Worm (Caenorhabditis elegans): ENCODE results near the gene F54D5.7.
"Not testable (repeated sequence)": the region's sequence is repeated elsewhere in the genome, so short reads cannot be mapped to it uniquely, and the experiment has no call there.

The F54D5.7 gene

DNA sequence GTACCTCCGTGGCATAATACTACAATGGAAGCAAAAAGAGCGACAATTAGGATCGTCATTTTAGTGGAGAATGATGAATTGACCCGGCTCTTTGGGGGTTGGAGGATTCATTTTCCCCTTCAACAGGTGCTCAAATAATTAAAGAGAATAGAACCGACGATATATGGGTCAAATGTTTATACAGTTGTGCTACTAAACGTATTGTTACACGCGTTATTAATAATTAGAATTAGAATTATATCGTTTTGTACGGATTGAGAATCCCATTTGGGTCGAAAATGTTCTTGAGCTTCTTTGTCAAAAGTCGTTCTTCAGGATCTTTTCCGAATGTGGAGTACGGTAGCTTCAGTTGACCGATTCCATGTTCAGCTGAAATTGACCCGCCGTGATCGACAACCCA, 8.6 kb upstream of the F54D5.7 start, which contains the start of gene Y62F5A.9:
Y62F5A.9 (minus strand) TSS at position 101 of the 400 bp plus-strand sequence.
- no peak for TF ChIP-seq unc-62 (GFP tag; optimal IDR thresholded peaks at IDR 0.05)

DNA sequence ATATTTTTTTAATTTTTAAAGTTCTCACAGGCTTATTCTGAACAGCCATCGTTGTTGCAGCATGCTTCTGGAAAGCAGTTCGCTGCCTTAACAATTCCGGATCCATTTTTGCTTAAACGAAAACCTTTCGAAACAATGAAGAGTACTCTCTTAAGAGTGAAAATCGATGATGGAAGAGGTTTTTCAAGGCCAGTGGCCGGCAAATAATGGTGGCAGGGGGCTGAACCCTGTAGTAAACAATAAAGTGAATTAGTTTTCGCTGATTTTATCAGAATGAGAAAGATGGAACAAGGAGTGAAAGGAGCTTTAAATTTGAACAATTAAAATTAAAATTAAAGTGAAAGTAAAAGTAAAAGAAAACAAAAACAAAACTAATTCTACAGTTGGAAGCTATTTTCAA, 4.9 kb upstream of the F54D5.7 start, which contains the start of gene gtf-2E2:
gtf-2E2 (minus strand) TSS at position 111 of the 400 bp plus-strand sequence.
- TF ChIP-seq unc-62 (GFP tag; optimal IDR thresholded peaks at IDR 0.05) = no peak

DNA sequence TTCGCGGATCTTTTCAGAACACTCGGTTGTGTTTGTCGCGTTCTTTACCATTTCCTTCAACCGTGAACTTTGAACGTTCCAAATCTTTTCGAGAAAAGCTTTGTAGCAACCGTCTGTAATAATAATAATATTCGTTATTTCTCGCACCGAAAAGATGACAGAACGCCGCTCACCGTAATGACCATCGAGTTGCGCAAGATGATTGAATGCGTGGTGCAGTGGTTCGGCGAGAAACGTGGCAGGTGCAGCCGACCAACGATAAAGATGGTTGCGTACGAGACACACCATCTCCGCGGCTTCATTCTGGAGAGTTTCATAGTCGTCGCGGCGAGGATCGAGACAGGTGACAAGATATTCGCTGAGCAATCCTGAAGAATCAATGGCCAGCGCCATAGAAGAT, 4.4 kb upstream of the F54D5.7 start:
- TF ChIP-seq unc-62 (GFP tag; optimal IDR thresholded peaks at IDR 0.05) = no peak

DNA sequence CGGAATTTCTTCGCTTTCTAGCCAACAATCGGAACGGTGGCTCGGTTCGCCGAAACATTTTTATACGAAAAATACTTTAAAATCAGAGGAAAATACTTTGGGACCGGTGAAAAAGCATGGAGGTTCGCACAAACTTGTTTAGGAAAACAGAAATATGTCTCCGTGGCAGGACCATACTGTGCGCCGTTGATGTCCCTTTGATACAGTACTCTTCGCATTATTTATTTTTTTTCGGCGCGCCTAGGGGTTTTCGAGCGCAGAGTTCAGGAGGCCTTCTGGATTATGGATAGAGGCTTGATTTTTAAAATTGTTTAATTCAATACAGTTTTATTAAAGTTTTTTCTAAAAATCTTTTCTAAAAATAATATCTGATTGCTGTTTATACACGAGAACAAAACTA, 2.6 kb upstream of the F54D5.7 start, which contains the start of gene F54D5.9:
F54D5.9 (minus strand) TSS at position 115 of the 400 bp plus-strand sequence.
- TF ChIP-seq unc-62 (GFP tag; optimal IDR thresholded peaks at IDR 0.05) = no peak

DNA sequence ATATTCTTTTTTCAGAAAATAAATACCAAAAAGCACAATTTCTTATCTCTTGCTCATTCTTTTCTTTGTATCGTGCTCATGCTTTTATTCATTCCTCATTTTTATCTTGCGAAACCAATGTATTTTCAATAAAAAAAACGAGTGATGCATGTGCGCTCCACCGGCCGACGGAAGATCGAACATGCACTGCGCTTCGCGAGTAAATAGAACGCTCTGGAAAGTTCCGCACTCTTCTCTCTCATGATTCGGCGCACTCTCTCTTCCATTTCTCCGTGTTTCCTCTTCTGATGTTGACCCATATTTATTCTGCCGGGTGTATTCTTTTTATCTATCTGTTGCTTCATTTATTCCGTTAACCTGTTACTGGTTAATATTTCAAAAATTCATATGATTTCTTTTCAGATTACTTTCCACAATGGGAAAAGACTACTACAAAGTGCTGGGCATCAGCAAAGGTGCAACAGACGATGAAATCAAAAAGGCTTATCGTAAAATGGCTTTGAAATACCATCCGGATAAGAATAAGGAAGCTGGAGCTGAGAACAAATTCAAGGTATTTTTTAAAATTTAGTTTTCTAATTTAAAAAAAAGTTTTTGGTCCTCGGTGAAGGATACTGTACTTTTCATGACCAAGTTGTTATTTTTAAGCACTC, 1.9 kb upstream of the F54D5.7 start, which contains the start of gene dnj-13:
dnj-13 (plus strand) TSS at position 403 of the 653 bp plus-strand sequence.
- no peak for TF ChIP-seq unc-62 (GFP tag; optimal IDR thresholded peaks at IDR 0.05)

DNA sequence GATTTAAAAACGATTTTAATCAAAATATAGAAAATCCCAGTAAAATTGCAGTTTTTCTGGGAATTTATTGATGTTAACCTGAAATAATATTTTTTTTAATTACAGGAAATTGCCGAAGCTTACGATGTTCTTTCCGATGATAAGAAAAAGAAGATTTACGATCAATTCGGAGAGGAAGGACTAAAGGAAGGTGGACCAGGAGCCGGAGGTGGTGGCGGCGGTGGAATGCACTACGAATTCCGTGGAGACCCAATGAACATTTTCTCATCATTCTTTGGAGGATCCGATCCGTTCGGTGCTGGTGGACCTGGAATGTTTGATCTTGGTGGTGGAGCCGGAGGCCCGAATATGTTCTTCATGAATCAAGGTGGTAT, 1.4 kb upstream of the F54D5.7 start:
- TF ChIP-seq unc-62 (GFP tag; optimal IDR thresholded peaks at IDR 0.05) = no peak

DNA sequence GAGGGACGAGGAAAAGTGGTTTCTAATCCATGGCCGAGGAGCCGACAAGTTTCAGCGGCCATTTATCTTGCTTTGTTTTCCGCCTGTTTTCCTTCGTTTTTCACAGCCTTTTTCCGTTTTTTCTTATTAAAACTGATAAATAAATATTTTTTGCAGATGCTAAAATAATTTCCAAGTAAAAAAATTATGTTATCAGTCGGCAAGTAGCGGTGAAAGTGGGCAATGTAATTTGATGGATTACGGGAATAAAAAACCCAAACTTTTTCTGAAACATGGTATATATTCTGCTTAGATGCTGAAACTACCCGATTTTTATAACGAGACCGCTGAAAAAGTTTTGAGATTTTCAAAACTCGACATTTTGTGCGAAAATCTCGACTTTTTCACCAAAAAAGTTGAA, 4.7 kb downstream of the F54D5.7 start, which contains the start of gene dhgd-1:
dhgd-1 (minus strand) TSS at position 101 of the 400 bp plus-strand sequence.
- TF ChIP-seq unc-62 (GFP tag; optimal IDR thresholded peaks at IDR 0.05) = not testable (repeated sequence)

DNA sequence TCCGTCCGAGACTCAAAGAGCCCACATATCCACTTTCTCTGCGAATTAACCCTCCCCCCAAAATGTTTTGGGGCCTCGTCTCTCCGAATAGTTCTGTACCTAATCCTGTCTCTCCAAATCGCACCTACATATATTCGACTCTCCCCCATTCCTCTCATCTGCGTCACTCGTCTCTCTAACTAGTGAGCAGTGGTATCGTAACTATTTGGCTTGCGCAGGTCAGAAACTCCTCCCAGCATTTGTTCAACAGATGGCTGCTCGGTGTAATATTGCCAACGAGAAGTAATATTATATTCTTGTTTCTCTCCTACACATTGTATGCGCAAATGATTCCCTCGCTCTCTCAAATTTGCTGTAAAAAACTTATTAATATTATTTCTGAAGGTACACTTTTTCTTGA, 8.3 kb downstream of the F54D5.7 start, which contains the start of gene F54D5.24:
F54D5.24 (plus strand) TSS at position 316 of the 400 bp plus-strand sequence.
- no peak for TF ChIP-seq unc-62 (GFP tag; optimal IDR thresholded peaks at IDR 0.05)

DNA sequence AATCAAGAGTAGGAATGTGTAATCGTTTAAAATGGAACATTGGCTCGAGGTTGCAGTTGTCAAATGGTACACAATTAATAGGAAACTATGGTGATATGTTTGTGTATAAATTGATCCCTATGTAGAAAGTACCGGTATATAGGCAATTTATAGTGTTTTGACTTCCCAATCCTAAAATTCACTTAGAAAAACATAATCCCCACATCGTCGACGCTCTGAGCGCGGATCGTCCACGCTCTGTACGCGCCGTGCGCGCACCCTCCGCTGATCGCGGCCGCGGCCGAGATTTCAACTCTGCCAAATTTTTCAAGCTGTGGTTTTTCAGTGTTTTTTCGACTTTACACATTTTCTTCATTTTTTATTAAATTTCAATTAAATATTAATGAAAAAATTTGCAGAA, 9.0 kb downstream of the F54D5.7 start, which contains the start of gene F54D5.17:
F54D5.17 (plus strand) TSS at position 301 of the 400 bp plus-strand sequence.
- TF ChIP-seq unc-62 (GFP tag; optimal IDR thresholded peaks at IDR 0.05) = no peak

DNA sequence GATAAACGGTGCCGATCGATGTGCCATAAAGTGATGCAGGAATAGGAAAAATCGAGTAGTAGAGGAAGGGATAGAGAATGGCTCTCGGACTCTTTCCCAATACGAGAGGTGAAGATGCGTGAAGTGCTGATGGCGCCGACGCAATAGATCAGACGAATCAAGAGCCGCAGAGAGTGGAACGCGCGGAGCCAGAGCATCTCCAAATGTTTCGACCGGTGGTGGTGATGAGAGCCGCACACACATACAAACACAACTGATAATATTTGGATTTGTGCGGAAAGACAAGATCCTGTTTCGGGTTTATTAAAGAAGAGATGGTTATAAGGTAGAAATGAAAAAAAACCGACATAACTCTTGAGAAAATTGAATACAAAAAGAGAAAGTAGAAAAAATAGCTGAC, 16.8 kb downstream of the F54D5.7 start, which contains the start of gene F54D5.15:
F54D5.15 (minus strand) TSS at position 101 of the 400 bp plus-strand sequence.
- TF ChIP-seq unc-62 (GFP tag; optimal IDR thresholded peaks at IDR 0.05) = no peak

DNA sequence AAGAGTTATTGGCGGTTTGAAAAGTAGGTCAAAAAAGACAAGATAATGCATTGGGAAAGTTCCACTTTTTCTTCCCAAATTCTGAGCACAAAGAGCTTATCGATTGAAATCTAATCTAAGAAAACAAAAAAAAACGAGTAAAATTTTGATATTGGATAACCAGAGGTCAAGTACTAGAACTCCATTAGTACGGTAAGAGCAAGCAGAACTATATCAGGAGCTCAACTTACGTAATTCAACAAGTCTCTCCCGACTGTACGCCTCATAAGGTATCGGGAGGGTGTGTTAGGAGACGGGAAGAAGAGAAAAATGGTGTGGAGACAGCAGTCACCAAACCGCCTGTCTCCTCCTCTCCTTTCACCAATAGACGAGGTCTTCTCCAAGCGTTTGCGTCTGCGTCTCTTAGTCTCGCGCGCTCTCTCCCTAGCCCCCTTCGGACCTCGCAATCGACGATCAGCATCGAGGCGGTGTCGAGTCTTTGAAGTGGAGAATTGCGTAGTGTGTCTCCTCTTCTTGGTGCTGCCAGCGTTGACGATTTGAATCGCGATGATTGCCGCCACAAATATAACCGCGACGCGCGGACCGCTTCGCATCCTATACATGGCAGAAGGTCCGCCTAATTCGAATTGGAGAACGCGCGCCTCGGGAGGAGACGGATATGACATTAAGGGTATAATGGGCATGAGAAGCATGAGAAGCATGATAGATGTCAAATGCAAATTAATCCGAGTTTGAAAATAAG, 19.8 kb downstream of the F54D5.7 start, which contains the start of gene F54D5.5:
F54D5.5 (minus strand) TSS at position 51 of the 742 bp plus-strand sequence.
- no peak for TF ChIP-seq unc-62 (GFP tag; optimal IDR thresholded peaks at IDR 0.05)

DNA sequence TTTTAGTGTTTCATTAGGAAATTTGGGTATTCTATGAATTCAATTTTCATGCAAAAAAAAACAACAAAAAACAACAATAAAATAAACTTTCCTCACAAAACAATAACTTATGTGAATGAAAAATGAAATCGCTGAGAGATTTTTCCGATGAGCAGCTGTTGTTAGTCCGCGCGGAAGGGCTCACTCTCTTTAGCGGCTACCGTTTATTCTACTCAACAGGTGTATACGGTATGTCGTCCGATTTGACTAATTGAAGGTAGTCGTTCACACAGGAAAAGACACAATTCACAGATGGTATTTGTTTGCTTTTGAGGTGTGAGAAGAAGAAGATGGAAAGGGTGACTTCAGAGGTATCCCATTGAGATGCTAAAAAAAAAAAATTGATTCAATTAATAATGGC, 21.4 kb downstream of the F54D5.7 start:
- TF ChIP-seq unc-62 (GFP tag; optimal IDR thresholded peaks at IDR 0.05) = no peak

DNA sequence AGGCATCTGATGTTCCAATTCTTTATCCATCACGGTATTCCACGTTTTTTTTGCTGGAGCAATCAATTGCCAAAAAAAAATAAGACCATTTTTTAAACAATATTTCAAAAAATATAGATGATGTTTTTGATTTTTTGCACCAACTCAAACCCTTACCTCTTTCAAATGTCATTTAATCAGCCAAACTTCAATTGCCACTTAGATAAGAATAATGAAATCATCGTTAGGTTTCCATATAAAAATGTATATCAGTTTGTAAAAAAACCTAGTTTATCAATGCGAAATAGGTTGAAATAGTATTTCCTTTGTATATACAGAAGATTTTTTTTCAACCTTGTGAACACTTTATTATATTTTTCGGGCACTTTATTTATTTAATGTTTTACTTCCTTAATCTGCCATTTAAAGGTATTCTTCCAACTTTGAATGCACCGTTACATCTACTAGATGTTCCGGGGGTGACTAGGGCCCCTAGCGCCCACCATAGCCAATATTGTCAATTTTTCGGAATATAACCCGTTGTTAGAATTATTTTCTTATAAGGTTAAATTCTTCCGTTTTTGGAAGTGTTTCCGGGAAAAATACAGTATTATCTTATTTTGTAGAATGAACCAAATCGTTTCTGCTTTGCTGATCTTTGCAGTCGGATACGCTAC, 22.0 kb downstream of the F54D5.7 start, which contains the start of the genes F54D5.23 and F54D5.4:
F54D5.23 (minus strand) TSS at position 75 of the 656 bp plus-strand sequence.
F54D5.4 (plus strand) TSS at position 606 of the 656 bp plus-strand sequence.
- TF ChIP-seq unc-62 (GFP tag; optimal IDR thresholded peaks at IDR 0.05) = no peak

DNA sequence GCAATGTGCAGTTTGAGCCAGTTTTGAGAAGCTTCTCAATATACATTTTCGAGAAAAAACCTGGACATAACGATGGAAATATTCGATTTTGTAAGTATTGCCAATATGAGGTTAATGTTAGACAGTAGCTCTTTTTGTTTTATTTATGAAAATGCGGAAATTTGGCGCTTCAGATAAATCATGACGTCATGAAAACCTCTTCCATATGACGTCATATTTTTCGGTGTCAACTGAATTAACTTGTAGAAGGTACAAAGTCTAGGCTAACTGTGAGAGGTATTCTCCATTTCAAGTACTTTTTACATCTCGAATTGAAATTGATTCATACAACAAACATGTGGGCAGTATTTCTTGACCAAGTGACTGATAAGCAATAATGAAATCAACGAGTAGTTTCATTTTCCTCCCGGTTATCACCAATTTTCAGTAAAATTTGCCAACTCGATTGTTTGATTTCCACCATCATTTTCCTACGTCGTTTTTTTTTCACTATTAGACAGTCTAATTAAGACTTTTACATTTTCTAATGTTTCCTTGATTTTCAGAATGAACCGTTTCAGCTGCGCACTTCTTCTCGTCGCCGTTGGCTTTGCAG, 24.0 kb downstream of the F54D5.7 start, which contains the start of gene F54D5.3:
F54D5.3 (plus strand) TSS at position 546 of the 595 bp plus-strand sequence.
- TF ChIP-seq unc-62 (GFP tag; optimal IDR thresholded peaks at IDR 0.05) = no peak

DNA sequence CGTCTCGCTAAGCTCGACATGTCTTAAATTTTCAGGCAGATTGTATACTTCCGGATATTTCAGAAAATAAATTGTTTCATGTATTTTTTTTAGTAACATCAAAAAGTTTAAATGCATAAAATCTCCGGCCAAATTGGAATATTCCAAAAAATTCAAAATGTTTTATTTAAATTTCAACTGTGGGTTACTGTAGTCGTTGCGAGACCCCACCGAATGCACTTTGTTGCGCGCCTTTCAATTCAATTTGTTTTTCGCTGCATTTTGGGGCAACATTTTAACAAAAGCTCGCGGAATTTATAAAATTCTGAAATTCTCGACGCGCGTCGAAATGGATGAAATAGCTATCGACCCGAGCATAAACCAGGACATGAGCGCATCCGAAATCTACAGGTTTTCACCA, 25.6 kb downstream of the F54D5.7 start, which contains the start of gene F54D5.2:
F54D5.2 (plus strand) TSS at position 237 of the 400 bp plus-strand sequence.
- TF ChIP-seq unc-62 (GFP tag; optimal IDR thresholded peaks at IDR 0.05) = no peak
